Fruit fly (Drosophila melanogaster) whole organism, prepupa: Measurements from ENCODE around the gene CG1273.

ENCODE experiments used
- Blimp-1 ChIP-seq: fragments of 200-800 bp; sonication (Bioruptor generic); optimal IDR thresholded peaks from 3 replicates; lab custom pipeline; 2017; ENCODE audit warnings: missing biosample characterization, missing genetic modification characterization, mild to moderate bottlenecking, moderate library complexity, missing genetic modification reagents
- CG10631 ChIP-seq: fragments of 200-800 bp; sonication (Bioruptor generic); optimal IDR thresholded peaks from 2 replicates; lab custom pipeline; 2016; ENCODE audit warnings: missing biosample characterization, missing genetic modification characterization
- CG10669 ChIP-seq: fragments of 200-800 bp; sonication (Bioruptor generic); optimal IDR thresholded peaks from 3 replicates; lab custom pipeline; 2018; ENCODE audit warnings: missing biosample characterization, mild to moderate bottlenecking, missing genetic modification characterization, moderate library complexity
- CG11762 ChIP-seq: fragments of 200-800 bp; sonication (Bioruptor generic); optimal IDR thresholded peaks from 3 replicates; lab custom pipeline; 2016; ENCODE audit warnings: missing biosample characterization, missing genetic modification characterization; ENCODE audit not compliant: insufficient read depth
- CG11902 ChIP-seq: fragments of 200-800 bp; sonication (Bioruptor generic); optimal IDR thresholded peaks from 3 replicates; lab custom pipeline; 2016; ENCODE audit warnings: missing biosample characterization, missing genetic modification characterization
- CG15336 ChIP-seq: fragments of 200-800 bp; sonication (Bioruptor generic); IDR thresholded peaks from 2 replicates; pipeline ENCODE4 v1.3.6; 2022; ENCODE audit warnings: missing biosample characterization, missing genetic modification characterization
- CG1621 ChIP-seq: fragments of 200-800 bp; sonication (Bioruptor generic); optimal IDR thresholded peaks from 3 replicates; lab custom pipeline; 2018; ENCODE audit warnings: missing biosample characterization, mild to moderate bottlenecking, missing genetic modification characterization
- CG16779 ChIP-seq: fragments of 200-800 bp; sonication (Bioruptor generic); optimal IDR thresholded peaks from 3 replicates; lab custom pipeline; 2017; ENCODE audit warnings: missing biosample characterization, mild to moderate bottlenecking, missing genetic modification characterization
- CG3032 ChIP-seq: fragments of 200-800 bp; optimal IDR thresholded peaks from 2 replicates; lab custom pipeline; 2019; ENCODE audit warnings: missing biosample characterization, mild to moderate bottlenecking, missing genetic modification characterization, moderate library complexity
- CG34406 ChIP-seq: fragments of 200-800 bp; sonication (Bioruptor generic); optimal IDR thresholded peaks from 3 replicates; lab custom pipeline; 2016; ENCODE audit warnings: missing biosample characterization, missing genetic modification characterization
- CG3919 ChIP-seq: fragments of 200-800 bp; sonication (Bioruptor generic); optimal IDR thresholded peaks from 3 replicates; lab custom pipeline; 2016; ENCODE audit warnings: missing biosample characterization, missing genetic modification characterization
- CG4318 ChIP-seq: fragments of 200-800 bp; sonication (Bioruptor generic); optimal IDR thresholded peaks from 3 replicates; lab custom pipeline; 2017; ENCODE audit warnings: missing biosample characterization, mild to moderate bottlenecking, missing genetic modification characterization
- CG6163 ChIP-seq: fragments of 200-800 bp; sonication (Bioruptor generic); IDR thresholded peaks from 3 replicates; pipeline ENCODE4 v1.3.6; 2022; ENCODE audit warnings: missing biosample characterization, missing genetic modification characterization
- CG6276 ChIP-seq: fragments of 200-800 bp; sonication (Bioruptor generic); optimal IDR thresholded peaks from 2 replicates; lab custom pipeline; 2017; ENCODE audit warnings: missing biosample characterization, mild to moderate bottlenecking, missing genetic modification characterization
- CG6792 ChIP-seq: fragments of 200-800 bp; sonication (Bioruptor generic); optimal IDR thresholded peaks from 3 replicates; lab custom pipeline; 2016; ENCODE audit warnings: missing biosample characterization, missing genetic modification characterization
- CG6854 ChIP-seq: fragments of 200-800 bp; sonication (Bioruptor generic); optimal IDR thresholded peaks from 2 replicates; lab custom pipeline; 2017; ENCODE audit warnings: missing biosample characterization, mild to moderate bottlenecking, missing genetic modification characterization
- CG7368 ChIP-seq: fragments of 200-800 bp; sonication (Bioruptor generic); optimal IDR thresholded peaks from 3 replicates; lab custom pipeline; 2016; ENCODE audit warnings: missing biosample characterization, missing genetic modification characterization
- CG8119 ChIP-seq: fragments of 200-800 bp; sonication (Bioruptor generic); IDR thresholded peaks from 3 replicates; pipeline ENCODE4 v1.3.6; 2022; ENCODE audit warnings: missing biosample characterization, missing genetic modification characterization
- CG8632 ChIP-seq: fragments of 200-800 bp; sonication (Bioruptor generic); optimal IDR thresholded peaks from 3 replicates; lab custom pipeline; 2016; ENCODE audit warnings: missing biosample characterization, missing genetic modification characterization
- CG9139 ChIP-seq: fragments of 200-800 bp; sonication (Bioruptor generic); optimal IDR thresholded peaks from 3 replicates; lab custom pipeline; 2017; ENCODE audit warnings: missing biosample characterization, mild to moderate bottlenecking, missing genetic modification characterization
- Eip75B ChIP-seq: fragments of 200-800 bp; sonication (Bioruptor generic); optimal IDR thresholded peaks from 3 replicates; lab custom pipeline; 2016; ENCODE audit warnings: missing biosample characterization, missing genetic modification characterization
- Eip78C ChIP-seq: fragments of 200-800 bp; sonication (Bioruptor generic); peaks from one replicate; lab custom pipeline; 2016; ENCODE audit warnings: missing biosample characterization, missing genetic modification characterization
- Eip93F ChIP-seq: fragments of 200-800 bp; sonication (Bioruptor generic); optimal IDR thresholded peaks from 2 replicates; lab custom pipeline; 2016; ENCODE audit warnings: missing biosample characterization, mild to moderate bottlenecking, missing genetic modification characterization
- Ets21C ChIP-seq: fragments of 200-800 bp; sonication (Bioruptor generic); optimal IDR thresholded peaks from 3 replicates; lab custom pipeline; 2016; ENCODE audit warnings: missing biosample characterization, missing genetic modification characterization
- Ets96B ChIP-seq: fragments of 200-800 bp; optimal IDR thresholded peaks from 2 replicates; lab custom pipeline; 2019; ENCODE audit warnings: missing biosample characterization, mild to moderate bottlenecking, missing genetic modification characterization, moderate library complexity
- Hr38 ChIP-seq: sonication (Bioruptor generic); optimal IDR thresholded peaks from 2 replicates; lab custom pipeline; 2016; ENCODE audit warnings: missing biosample characterization, missing genetic modification characterization
- Hr39 ChIP-seq: fragments of 200-800 bp; sonication (Bioruptor generic); optimal IDR thresholded peaks from 2 replicates; lab custom pipeline; 2016; ENCODE audit warnings: missing biosample characterization, missing genetic modification characterization
- Hr4 ChIP-seq: fragments of 200-800 bp; sonication (Bioruptor generic); optimal IDR thresholded peaks from 3 replicates; lab custom pipeline; 2016; ENCODE audit warnings: missing biosample characterization, missing genetic modification characterization
- Lpt ChIP-seq: fragments of 200-800 bp; sonication (Bioruptor generic); optimal IDR thresholded peaks from 3 replicates; lab custom pipeline; 2016; ENCODE audit warnings: missing biosample characterization, missing genetic modification characterization
- Smox ChIP-seq: fragments of 200-800 bp; sonication (Bioruptor generic); optimal IDR thresholded peaks from 3 replicates; lab custom pipeline; 2016; ENCODE audit warnings: missing biosample characterization, missing genetic modification characterization
- Sox102F ChIP-seq: fragments of 200-800 bp; sonication (Bioruptor generic); optimal IDR thresholded peaks from 2 replicates; lab custom pipeline; 2016; ENCODE audit warnings: missing biosample characterization, mild to moderate bottlenecking, missing genetic modification characterization
- Sox14 ChIP-seq: fragments of 200-800 bp; sonication (Bioruptor generic); optimal IDR thresholded peaks from 3 replicates; lab custom pipeline; 2016; ENCODE audit warnings: missing biosample characterization, missing genetic modification characterization
- Sox15 ChIP-seq: fragments of 200-800 bp; sonication (Bioruptor generic); optimal IDR thresholded peaks from 3 replicates; lab custom pipeline; 2016; ENCODE audit warnings: missing biosample characterization, missing genetic modification characterization
- acj6 ChIP-seq: fragments of 200-800 bp; sonication (Bioruptor generic); optimal IDR thresholded peaks from 3 replicates; lab custom pipeline; 2016; ENCODE audit warnings: missing biosample characterization, missing genetic modification characterization
- cyc ChIP-seq: fragments of 200-800 bp; sonication (Bioruptor generic); optimal IDR thresholded peaks from 3 replicates; lab custom pipeline; 2016; ENCODE audit warnings: missing biosample characterization, missing genetic modification characterization
- dsx ChIP-seq: fragments of 200-800 bp; optimal IDR thresholded peaks from 3 replicates; lab custom pipeline; 2019; ENCODE audit warnings: missing biosample characterization, mild to moderate bottlenecking, missing genetic modification characterization, moderate library complexity; ENCODE audit not compliant: poor library complexity, severe bottlenecking
- eg ChIP-seq: fragments of 200-800 bp; sonication (Bioruptor generic); IDR thresholded peaks from 3 replicates; pipeline ENCODE4 v1.3.6; 2022; ENCODE audit warnings: missing biosample characterization, missing genetic modification characterization
- esn ChIP-seq: fragments of 200-800 bp; sonication (Bioruptor generic); optimal IDR thresholded peaks from 2 replicates; lab custom pipeline; 2016; ENCODE audit warnings: missing biosample characterization, mild to moderate bottlenecking, missing genetic modification characterization, moderate library complexity
- fd59A ChIP-seq: fragments of 200-800 bp; sonication (Bioruptor generic); optimal IDR thresholded peaks from 2 replicates; lab custom pipeline; 2017; ENCODE audit warnings: missing biosample characterization, mild to moderate bottlenecking, missing genetic modification characterization, missing genetic modification reagents
- fd85E ChIP-seq: fragments of 200-800 bp; sonication (Bioruptor generic); optimal IDR thresholded peaks from 3 replicates; lab custom pipeline; 2016; ENCODE audit warnings: missing biosample characterization, missing genetic modification characterization
- fkh ChIP-seq: fragments of 200-800 bp; sonication (Bioruptor generic); optimal IDR thresholded peaks from 3 replicates; lab custom pipeline; 2017; ENCODE audit warnings: missing biosample characterization, mild to moderate bottlenecking, missing genetic modification characterization, moderate library complexity
- lz ChIP-seq: fragments of 200-800 bp; sonication (Bioruptor generic); optimal IDR thresholded peaks from 3 replicates; lab custom pipeline; 2016; ENCODE audit warnings: missing biosample characterization, missing genetic modification characterization
- net ChIP-seq: fragments of 200-800 bp; sonication (Bioruptor generic); optimal IDR thresholded peaks from 3 replicates; lab custom pipeline; 2016; ENCODE audit warnings: missing biosample characterization, missing genetic modification characterization
- salr ChIP-seq, 2 experiments: fragments of 200-800 bp; sonication (Bioruptor generic); optimal IDR thresholded peaks; 3 replicates each; lab custom pipeline; 2016 to 2018; ENCODE audit warnings: missing biosample characterization in 2 of 2, missing genetic modification characterization in 2 of 2, mild to moderate bottlenecking in 1 of 2
- spab ChIP-seq: fragments of 200-800 bp; sonication (Bioruptor generic); optimal IDR thresholded peaks from 2 replicates; lab custom pipeline; 2017; ENCODE audit warnings: missing biosample characterization, mild to moderate bottlenecking, missing genetic modification characterization, missing genetic modification reagents
- ss ChIP-seq, 2 experiments: fragments of 200-800 bp; sonication (Bioruptor generic); optimal IDR thresholded peaks; 2 replicates in 1 of 2; 3 replicates in 1 of 2; lab custom pipeline; 2017 to 2018; ENCODE audit warnings: mild to moderate bottlenecking in 2 of 2, missing biosample characterization in 2 of 2, missing genetic modification characterization in 2 of 2, moderate library complexity in 1 of 2
- svp ChIP-seq: fragments of 200-800 bp; sonication (Bioruptor generic); peaks from one replicate; lab custom pipeline; 2016; ENCODE audit warnings: missing biosample characterization, missing genetic modification characterization
- vri ChIP-seq: fragments of 200-800 bp; sonication (Bioruptor generic); optimal IDR thresholded peaks from 3 replicates; lab custom pipeline; 2016; ENCODE audit warnings: missing biosample characterization, mild to moderate bottlenecking, missing genetic modification characterization

The CG1273 gene

dm6 chr3L:4286784-4287183 is 23.3 kb downstream of the CG1273 start, which contains the start of gene TfIIEbeta (continued):
- peak; percentile 72 for TF ChIP-seq svp
- no peak for TF ChIP-seq CG6276 (GFP tag; lab: Kevin White, UChicago)
- TF ChIP-seq CG3919 = peak; percentile 9
- TF ChIP-seq CG8119 (GFP tag; lab: Robert Waterston, UW) = peak; percentile 46; the same call in 1 of the 3 replicates
- 0 out of 3 replicates have a peak, but pooled peaks have one; percentile 33 for TF ChIP-seq CG6163
- no peak for TF ChIP-seq CG34406
- TF ChIP-seq Sox102F (GFP tag; lab: Kevin White, UChicago) = no peak
- TF ChIP-seq esn (GFP tag; lab: Kevin White, UChicago) = peak; percentile 18
- no peak for TF ChIP-seq CG1621
- TF ChIP-seq CG8632 (GFP tag; lab: Kevin White, UChicago) = no peak
- TF ChIP-seq Eip93F (GFP tag; lab: Kevin White, UChicago) = no peak
- TF ChIP-seq Eip75B (GFP tag; lab: Kevin White, UChicago) = no peak
- TF ChIP-seq fkh (GFP tag; lab: Kevin White, UChicago) = peak; percentile 38

dm6 chr3L:4288591-4289056 is 25.1 kb downstream of the CG1273 start, which contains the start of gene Hexo1:
TSS of gene Hexo1 (plus strand) at chr3L:4288641.
- TF ChIP-seq fkh (GFP tag; lab: Kevin White, UChicago) = peak; percentile 84
- peak; percentile 73 for TF ChIP-seq net (GFP tag; lab: Kevin White, UChicago)
- peak; percentile 68 for TF ChIP-seq Hr39
- no peak for TF ChIP-seq CG7368 (GFP tag; lab: Kevin White, UChicago)
- peak; percentile 57 for TF ChIP-seq Ets96B (tag; lab: Kevin White, UChicago)
- TF ChIP-seq Sox15 = peak; percentile 18
- TF ChIP-seq Hr4 (GFP tag; lab: Kevin White, UChicago) = no peak
- peak; percentile 54 for TF ChIP-seq CG15336 (GFP tag; lab: Robert Waterston, UW)
- no peak for TF ChIP-seq fd85E (GFP tag; lab: Kevin White, UChicago)
- peak; percentile 96 for TF ChIP-seq svp
- TF ChIP-seq dsx (GFP tag; lab: Kevin White, UChicago) = peak; percentile 73
- peak; percentile 46 for TF ChIP-seq CG1621
- peak; percentile 95 for TF ChIP-seq Eip78C
- TF ChIP-seq CG10631 (GFP tag; lab: Kevin White, UChicago) = no peak
- no peak for TF ChIP-seq Smox
- no peak for TF ChIP-seq CG6276 (GFP tag; lab: Kevin White, UChicago)
- peak; percentile 63 for TF ChIP-seq CG34406
- TF ChIP-seq Ets21C (GFP tag; lab: Kevin White, UChicago) = no peak
- peak; percentile 71 for TF ChIP-seq CG6792 (GFP tag; lab: Kevin White, UChicago)
- no peak for TF ChIP-seq CG10669 (GFP tag; lab: Kevin White, UChicago)
- peak; percentile 35; the same call in 1 of the 3 replicates for TF ChIP-seq CG8119 (GFP tag; lab: Robert Waterston, UW)
- peak; percentile 51 for TF ChIP-seq fd59A (GFP tag; lab: Kevin White, UChicago)
- TF ChIP-seq CG4318 (GFP tag; lab: Kevin White, UChicago) = no peak
- TF ChIP-seq CG11762 = peak; percentile 54
- peak; percentile 57 for TF ChIP-seq CG6854 (GFP tag; lab: Kevin White, UChicago)
- TF ChIP-seq salr (GFP tag; optimal IDR thresholded peaks at IDR 0.05; lab: Kevin White, UChicago) = no peak
- TF ChIP-seq cyc (GFP tag; lab: Kevin White, UChicago) = peak; percentile 47
- peak; percentile 87 for TF ChIP-seq Sox14
- peak; percentile 73 to 75 for TF ChIP-seq ss (GFP tag; optimal IDR thresholded peaks at IDR 0.05; lab: Kevin White, UChicago)
- TF ChIP-seq esn (GFP tag; lab: Kevin White, UChicago) = peak; percentile 77
- TF ChIP-seq CG11902 (GFP tag; lab: Kevin White, UChicago) = no peak
- TF ChIP-seq CG9139 = no peak
- peak; percentile 59 for TF ChIP-seq lz (GFP tag; lab: Kevin White, UChicago)
- no peak for TF ChIP-seq Eip75B (GFP tag; lab: Kevin White, UChicago)
- peak; percentile 10 for TF ChIP-seq Lpt
- TF ChIP-seq Blimp-1 = no peak
- peak; percentile 60 for TF ChIP-seq CG3032 (tag; lab: Kevin White, UChicago)
- no peak for TF ChIP-seq spab
- TF ChIP-seq CG16779 (tag; lab: Kevin White, UChicago) = no peak
- no peak for TF ChIP-seq Hr38 (GFP tag; lab: Kevin White, UChicago)
- no peak for TF ChIP-seq vri (GFP tag; lab: Kevin White, UChicago)
- TF ChIP-seq CG8632 (GFP tag; lab: Kevin White, UChicago) = peak; percentile 62
- peak; percentile 66 for TF ChIP-seq acj6 (GFP tag; lab: Kevin White, UChicago)
- TF ChIP-seq eg (GFP tag; lab: Robert Waterston, UW) = 0 out of 3 replicates have a peak, but pooled peaks have one; percentile 14
- no peak for TF ChIP-seq Eip93F (GFP tag; lab: Kevin White, UChicago)
